Fruit fly (Drosophila melanogaster): Measurements from ENCODE around the gene Edem1.
A peak's percentile ranks its signal among the peaks of the same experiment; 100 is the strongest.

Gene Edem1

DNA sequence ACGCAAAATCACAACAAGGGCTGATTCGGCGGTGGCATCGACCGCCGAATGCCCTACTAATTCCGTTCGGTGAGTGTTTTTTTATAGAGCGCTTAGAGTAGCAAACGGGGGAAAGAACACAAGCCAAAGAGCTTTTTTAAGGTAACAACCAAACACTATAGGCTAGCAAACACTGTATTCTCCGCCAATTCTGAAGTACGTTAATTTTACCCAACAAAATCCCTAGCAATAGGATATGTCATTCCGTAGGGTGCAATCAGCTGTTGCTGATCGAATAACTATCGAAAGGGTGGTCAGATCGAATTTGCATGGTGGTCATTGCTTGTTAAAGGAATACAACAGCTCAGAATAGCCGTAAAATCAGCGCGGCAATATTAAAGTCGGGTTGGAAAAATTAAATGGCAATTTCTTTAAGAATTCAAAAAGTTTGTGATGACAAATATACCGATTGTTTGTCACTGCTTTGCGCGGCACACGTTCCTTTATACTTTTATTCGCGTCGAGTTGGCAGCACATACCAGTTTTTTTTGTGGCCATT, 831 bp downstream of the Edem1 start, which contains the start of gene mip130 (continued):
- TF ChIP-seq lola (GFP tag; optimal IDR thresholded peaks at IDR 0.05), result peak in 1 of 3 experiments; percentile 18
- peak; percentile 72 for TF ChIP-seq CG11560 (tag; IDR thresholded peaks at IDR 0.05)
- no peak for TF ChIP-seq CrebB (tag; optimal IDR thresholded peaks at IDR 0.05)
- TF ChIP-seq ase (GFP tag; IDR thresholded peaks at IDR 0.05), result 0 out of 3 replicates have a peak, but pooled peaks have one; percentile 30
- TF ChIP-seq CG12219 (GFP tag; optimal IDR thresholded peaks at IDR 0.05), result peak; percentile 41
- peak; percentile 77 for TF ChIP-seq sna (GFP tag; IDR thresholded peaks at IDR 0.05; ENCODE audit: partially characterized antibody)
- peak; percentile 41 for TF ChIP-seq PHDP (tag; optimal IDR thresholded peaks at IDR 0.05)
- peak; percentile 30 for TF ChIP-seq fd96Cb (tag; optimal IDR thresholded peaks at IDR 0.05)
- no peak for TF ChIP-seq CG9797 (GFP tag; optimal IDR thresholded peaks at IDR 0.05)
- TF ChIP-seq sc (optimal IDR thresholded peaks at IDR 0.05), result no peak
- TF ChIP-seq sc (GFP tag; optimal IDR thresholded peaks at IDR 0.05), result no peak
- TF ChIP-seq CG16863 (GFP tag; optimal IDR thresholded peaks at IDR 0.05), result no peak
- TF ChIP-seq Mes4 (GFP tag; optimal IDR thresholded peaks at IDR 0.05), result no peak
- no peak for TF ChIP-seq kni (GFP tag; optimal IDR thresholded peaks at IDR 0.05)
- TF ChIP-seq CG9932 (GFP tag; IDR thresholded peaks at IDR 0.05), result peak; percentile 72
- TF ChIP-seq sens-2 (GFP tag; IDR thresholded peaks at IDR 0.05), result no peak
- no peak; the same call in none of the 2 replicates for TF ChIP-seq slbo (GFP tag; IDR thresholded peaks at IDR 0.05)
- no peak for TF ChIP-seq z (GFP tag; IDR thresholded peaks at IDR 0.05)
- TF ChIP-seq slou (GFP tag; optimal IDR thresholded peaks at IDR 0.05), result no peak
- TF ChIP-seq CG34376 (GFP tag; optimal IDR thresholded peaks at IDR 0.05), result peak; percentile 8
- TF ChIP-seq CG3995 (GFP tag; optimal IDR thresholded peaks at IDR 0.05), result peak; percentile 98
- TF ChIP-seq bab2 (GFP tag; optimal IDR thresholded peaks at IDR 0.05), result no peak
- TF ChIP-seq MBD-R2 (GFP tag; IDR thresholded peaks at IDR 0.05), result peak; percentile 62
- peak; percentile 66 for TF ChIP-seq Atf6 (GFP tag; IDR thresholded peaks at IDR 0.05)
- TF ChIP-seq CG18262 (tag; optimal IDR thresholded peaks at IDR 0.05), result peak; percentile 55
- TF ChIP-seq Hr51 (GFP tag; optimal IDR thresholded peaks at IDR 0.05), result peak in 1 of 2 experiments; percentile 51
- TF ChIP-seq slp2 (GFP tag; optimal IDR thresholded peaks at IDR 0.05), result peak; percentile 22
- peak; percentile 33; the same call in 1 of the 2 replicates for TF ChIP-seq CG32532 (GFP tag; IDR thresholded peaks at IDR 0.05)
- no peak for TF ChIP-seq CG6813 (GFP tag; optimal IDR thresholded peaks at IDR 0.05)
- peak; percentile 49; the same call in 1 of the 2 replicates for TF ChIP-seq CG14441 (GFP tag; IDR thresholded peaks at IDR 0.05)
- peak; percentile 64; the same call in 1 of the 2 replicates for TF ChIP-seq sob (GFP tag; IDR thresholded peaks at IDR 0.05)
- 0 out of 2 replicates have a peak, but pooled peaks have one; percentile 10 for TF ChIP-seq CG4730 (GFP tag; IDR thresholded peaks at IDR 0.05)
- peak; percentile 27 for TF ChIP-seq CG8388 (GFP tag; optimal IDR thresholded peaks at IDR 0.05)
- TF ChIP-seq CG15479 (GFP tag; optimal IDR thresholded peaks at IDR 0.05), result no peak
- peak; percentile 69 for TF ChIP-seq CG14014 (GFP tag; IDR thresholded peaks at IDR 0.05)
- TF ChIP-seq knrl (GFP tag; IDR thresholded peaks at IDR 0.05; ENCODE audit: partially characterized antibody), result peak; percentile 74; the same call in 2 of the 3 replicates
- peak; percentile 5 for TF ChIP-seq CG11723 (GFP tag; optimal IDR thresholded peaks at IDR 0.05)
- TF ChIP-seq twi (tag; optimal IDR thresholded peaks at IDR 0.05), result peak; percentile 4
- peak; percentile 36; the same call in 1 of the 3 replicates for TF ChIP-seq tgo (GFP tag; IDR thresholded peaks at IDR 0.05)
- TF ChIP-seq NK7.1 (GFP tag; optimal IDR thresholded peaks at IDR 0.05), result no peak
- peak; percentile 73 for TF ChIP-seq CG6791 (GFP tag; IDR thresholded peaks at IDR 0.05; ENCODE audit: partially characterized antibody)
- 0 out of 2 replicates have a peak, but pooled peaks have one; percentile 34 for TF ChIP-seq al (GFP tag; IDR thresholded peaks at IDR 0.05)
